Fruit fly (Drosophila melanogaster): Measurements from ENCODE around the gene CG11878.

CG11878 gene

dm6 chr3R:25262322-25262761 lies 11.3 kb upstream of the CG11878 start, which contains the start of the genes Kdsr and CG11858 (continued):
- TF ChIP-seq Aef1 (GFP tag; IDR thresholded peaks at IDR 0.05), result peak; percentile 53
- peak; percentile 58 for TF ChIP-seq CG8924 (tag; optimal IDR thresholded peaks at IDR 0.05)
- TF ChIP-seq CG11456 (GFP tag; IDR thresholded peaks at IDR 0.05), result 0 out of 3 replicates have a peak, but pooled peaks have one; percentile 34
- TF ChIP-seq D (optimal IDR thresholded peaks at IDR 0.05), result no peak
- no peak for TF ChIP-seq D (GFP tag; optimal IDR thresholded peaks at IDR 0.05)
- no peak for TF ChIP-seq Elba2 (GFP tag; optimal IDR thresholded peaks at IDR 0.05)
- no peak for TF ChIP-seq CG3726 (GFP tag; IDR thresholded peaks at IDR 0.05)
- peak in 1 of 2 experiments; percentile 68 for TF ChIP-seq bsh (GFP tag; optimal IDR thresholded peaks at IDR 0.05)
- peak; percentile 27 for TF ChIP-seq CG18764 (GFP tag; optimal IDR thresholded peaks at IDR 0.05)
- TF ChIP-seq CG2116 (GFP tag; optimal IDR thresholded peaks at IDR 0.05), result peak; percentile 63
- peak; percentile 40 for TF ChIP-seq Scr (GFP tag; IDR thresholded peaks at IDR 0.05; ENCODE audit: partially characterized antibody)
- TF ChIP-seq CG10366 (GFP tag; IDR thresholded peaks at IDR 0.05), result peak; percentile 52
- no peak for TF ChIP-seq inv (GFP tag; IDR thresholded peaks at IDR 0.05; ENCODE audit: partially characterized antibody)
- peak; percentile 57 for TF ChIP-seq CG1603 (tag; optimal IDR thresholded peaks at IDR 0.05)
- peak; percentile 65 for TF ChIP-seq chn (GFP tag; optimal IDR thresholded peaks at IDR 0.05)
- peak; percentile 27 for TF ChIP-seq sd (tag; optimal IDR thresholded peaks at IDR 0.05)
- no peak for TF ChIP-seq Gsc (GFP tag; IDR thresholded peaks at IDR 0.05)
- TF ChIP-seq Med (GFP tag), result peak; percentile 95
- no peak for TF ChIP-seq ato (GFP tag; IDR thresholded peaks at IDR 0.05; ENCODE audit: partially characterized antibody)
- peak; percentile 45; the same call in 1 of the 3 replicates for TF ChIP-seq ase (GFP tag; IDR thresholded peaks at IDR 0.05)
- peak; percentile 24 for TF ChIP-seq CG5245 (GFP tag; optimal IDR thresholded peaks at IDR 0.05)
- TF ChIP-seq CG2712 (tag; optimal IDR thresholded peaks at IDR 0.05), result peak; percentile 82
- no peak for TF ChIP-seq CG11504 (tag; optimal IDR thresholded peaks at IDR 0.05)
- TF ChIP-seq usp (GFP tag; optimal IDR thresholded peaks at IDR 0.05), result no peak
- no peak for TF ChIP-seq CG11696 (GFP tag; IDR thresholded peaks at IDR 0.05)
- TF ChIP-seq Max (GFP tag; optimal IDR thresholded peaks at IDR 0.05), result peak; percentile 72
- peak; percentile 19 for TF ChIP-seq ems (GFP tag; optimal IDR thresholded peaks at IDR 0.05)
- TF ChIP-seq CG7786 (GFP tag; optimal IDR thresholded peaks at IDR 0.05), result peak; percentile 52
- no peak for TF ChIP-seq Eip74EF (GFP tag; optimal IDR thresholded peaks at IDR 0.05)
- no peak for TF ChIP-seq pfk (GFP tag; optimal IDR thresholded peaks at IDR 0.05)
- no peak for TF ChIP-seq CG14965 (GFP tag; optimal IDR thresholded peaks at IDR 0.05; ENCODE audit: borderline replicate concordance)
- no peak for TF ChIP-seq Blimp-1 (GFP tag; optimal IDR thresholded peaks at IDR 0.05)
- no peak for TF ChIP-seq Dfd (GFP tag; optimal IDR thresholded peaks at IDR 0.05)
- TF ChIP-seq al (GFP tag; IDR thresholded peaks at IDR 0.05), result peak; percentile 61
- TF ChIP-seq Awh (GFP tag; IDR thresholded peaks at IDR 0.05), result no peak
- peak; percentile 57; the same call in 1 of the 2 replicates for TF ChIP-seq Ada2b (GFP tag; IDR thresholded peaks at IDR 0.05)
- peak; percentile 48 for TF ChIP-seq mam (GFP tag; optimal IDR thresholded peaks at IDR 0.05)
- peak; percentile 55; the same call in 1 of the 2 replicates for TF ChIP-seq seq (GFP tag; IDR thresholded peaks at IDR 0.05)
- no peak for TF ChIP-seq CG4707 (GFP tag; optimal IDR thresholded peaks at IDR 0.05)
- TF ChIP-seq abd-A (tag; optimal IDR thresholded peaks at IDR 0.05), result no peak
- TF ChIP-seq stwl (tag; optimal IDR thresholded peaks at IDR 0.05), result peak; percentile 9
- peak; percentile 25 for TF ChIP-seq wek (GFP tag; optimal IDR thresholded peaks at IDR 0.05)
- no peak for TF ChIP-seq cad (GFP tag; optimal IDR thresholded peaks at IDR 0.05)
- no peak for TF ChIP-seq odd (GFP tag; optimal IDR thresholded peaks at IDR 0.05)
- TF ChIP-seq CG3065 (GFP tag; optimal IDR thresholded peaks at IDR 0.05), result no peak
- TF ChIP-seq HmgZ (tag; optimal IDR thresholded peaks at IDR 0.05), result peak; percentile 79
- peak; percentile 73 for TF ChIP-seq grn (GFP tag; optimal IDR thresholded peaks at IDR 0.05)
- peak; percentile 46; the same call in 1 of the 2 replicates for TF ChIP-seq wor (GFP tag; IDR thresholded peaks at IDR 0.05)
- TF ChIP-seq zfh1 (GFP tag; IDR thresholded peaks at IDR 0.05), result peak; percentile 77
- TF ChIP-seq Fer3 (tag; optimal IDR thresholded peaks at IDR 0.05), result peak; percentile 61
- TF ChIP-seq cg (GFP tag; optimal IDR thresholded peaks at IDR 0.05), result no peak
